Worm (Caenorhabditis elegans) whole organism, young adult: ENCODE results near the gene ZK180.7.

ENCODE experiments used
- B0336.3 ChIP-seq: fragments of 200-800 bp; sonication (Bioruptor generic); IDR thresholded peaks from 2 replicates; pipeline ENCODE4 v1.3.6; 2022; ENCODE audit warnings: missing genetic modification characterization, missing compliant biosample characterization
- C06A6.2 ChIP-seq: fragments of 200-800 bp; sonication (Bioruptor generic); conservative IDR thresholded peaks from 2 replicates; pipeline ENCODE4 v1.3.6; 2022; ENCODE audit warnings: missing genetic modification characterization, missing compliant biosample characterization
- C17E4.6 ChIP-seq: fragments of 200-800 bp; sonication (Bioruptor generic); IDR thresholded peaks from 2 replicates; pipeline ENCODE4 v1.3.6; 2022; ENCODE audit warnings: missing genetic modification reagents, missing genetic modification characterization, missing compliant biosample characterization
- D2030.7 ChIP-seq: fragments of 200-800 bp; sonication (Bioruptor generic); IDR thresholded peaks from 2 replicates; pipeline ENCODE4 v1.3.6; 2022; ENCODE audit warnings: missing genetic modification reagents, missing genetic modification characterization, missing compliant biosample characterization
- F10E7.11 ChIP-seq: sonication (generic microtip); optimal IDR thresholded peaks from 2 replicates; lab custom pipeline; 2017; ENCODE audit warnings: mild to moderate bottlenecking, missing genetic modification characterization, moderate library complexity, missing compliant biosample characterization
- F23B12.7 ChIP-seq: sonication (generic microtip); optimal IDR thresholded peaks from 2 replicates; lab custom pipeline; 2017; ENCODE audit warnings: missing genetic modification characterization, mild to moderate bottlenecking, missing compliant biosample characterization, antibody characterized with exemption, moderate library complexity; ENCODE audit not compliant: insufficient read depth
- T07F8.4 ChIP-seq: sonication (generic microtip); optimal IDR thresholded peaks from 2 replicates; lab custom pipeline; 2016; ENCODE audit warnings: mild to moderate bottlenecking, missing genetic modification characterization, moderate library complexity, missing compliant biosample characterization
- ZK185.1 ChIP-seq: sonication (generic microtip); optimal IDR thresholded peaks from 2 replicates; lab custom pipeline; 2016; ENCODE audit warnings: mild to moderate bottlenecking, missing genetic modification characterization, missing compliant biosample characterization; ENCODE audit not compliant: poor library complexity, severe bottlenecking
- ama-1 ChIP-seq, 3 experiments: fragments of 150-350 bp in 1 of 3; sonication (generic microtip) in 2 of 3; optimal IDR thresholded peaks; 2 replicates each; lab custom pipeline; 2014 to 2018; ENCODE audit warnings: missing biosample characterization in 2 of 3, missing genetic modification characterization in 2 of 3, missing genetic modification reagents in 2 of 3
- atf-7 ChIP-seq: sonication (generic microtip); optimal IDR thresholded peaks from 2 replicates; lab custom pipeline; 2017; ENCODE audit warnings: mild to moderate bottlenecking, missing genetic modification characterization, missing compliant biosample characterization
- athp-1 ChIP-seq: sonication (generic microtip); optimal IDR thresholded peaks from 2 replicates; lab custom pipeline; 2017; ENCODE audit warnings: mild to moderate bottlenecking, missing genetic modification characterization, missing compliant biosample characterization
- attf-3 ChIP-seq: fragments of 200-800 bp; sonication (Bioruptor generic); conservative IDR thresholded peaks from 2 replicates; pipeline ENCODE4 v1.3.6; 2022; ENCODE audit warnings: missing genetic modification reagents, missing genetic modification characterization, missing compliant biosample characterization
- bed-1 ChIP-seq: fragments of 200-800 bp; sonication (Bioruptor generic); IDR thresholded peaks from 2 replicates; pipeline ENCODE4 v1.3.6; 2022; ENCODE audit warnings: missing genetic modification reagents, missing genetic modification characterization, missing compliant biosample characterization
- cebp-1 ChIP-seq, 2 experiments: fragments of 200-800 bp in 1 of 2; sonication (Bioruptor generic) in 1 of 2; sonication (generic microtip) in 1 of 2; IDR thresholded peaks in 1 of 2; optimal IDR thresholded peaks in 1 of 2; 2 replicates each; pipeline versions ENCODE4 v1.3.6 to Lab custom; 2017 to 2022; ENCODE audit warnings: missing compliant biosample characterization in 2 of 2, missing genetic modification characterization in 2 of 2, mild to moderate bottlenecking in 1 of 2, missing genetic modification reagents in 1 of 2, moderate library complexity in 1 of 2
- ceh-100 ChIP-seq: fragments of 200-800 bp; sonication (Bioruptor generic); IDR thresholded peaks from 2 replicates; pipeline ENCODE4 v1.3.6; 2022; ENCODE audit warnings: missing genetic modification reagents, missing genetic modification characterization, missing compliant biosample characterization
- ceh-40 ChIP-seq: fragments of 200-800 bp; sonication (Bioruptor generic); IDR thresholded peaks from 2 replicates; pipeline ENCODE4 v1.3.6; 2022; ENCODE audit warnings: missing genetic modification characterization, missing compliant biosample characterization
- ceh-91 ChIP-seq: fragments of 200-800 bp; sonication (Bioruptor generic); IDR thresholded peaks from 2 replicates; pipeline ENCODE4 v1.3.6; 2022; ENCODE audit warnings: missing genetic modification reagents, missing genetic modification characterization, missing compliant biosample characterization
- chd-7 ChIP-seq: sonication (generic microtip); optimal IDR thresholded peaks from 2 replicates; lab custom pipeline; 2016; ENCODE audit warnings: mild to moderate bottlenecking, missing genetic modification characterization, moderate library complexity, missing compliant biosample characterization
- die-1 ChIP-seq: sonication (generic microtip); optimal IDR thresholded peaks from 2 replicates; lab custom pipeline; 2016; ENCODE audit warnings: missing genotype, mild to moderate bottlenecking, missing genetic modification characterization, missing compliant biosample characterization
- dox-1 ChIP-seq: fragments of 200-800 bp; sonication (Bioruptor generic); IDR thresholded peaks from 2 replicates; pipeline ENCODE4 v1.3.6; 2022; ENCODE audit warnings: missing genetic modification reagents, missing genetic modification characterization, missing compliant biosample characterization
- efl-1 ChIP-seq: fragments of 150-350 bp; optimal IDR thresholded peaks from 2 replicates; lab custom pipeline; 2014; ENCODE audit warnings: missing biosample characterization, missing genetic modification reagents, missing genetic modification characterization
- egl-18 ChIP-seq: fragments of 200-800 bp; sonication (Bioruptor generic); IDR thresholded peaks from 2 replicates; pipeline ENCODE4 v1.3.6; 2022; ENCODE audit warnings: missing genetic modification reagents, missing genetic modification characterization, missing compliant biosample characterization
- ekl-4 ChIP-seq: fragments of 200-800 bp; sonication (Bioruptor generic); IDR thresholded peaks from 2 replicates; pipeline ENCODE4 v1.3.6; 2022; ENCODE audit warnings: missing genetic modification reagents, missing genetic modification characterization, missing compliant biosample characterization
- hmg-1.2 ChIP-seq: fragments of 200-800 bp; sonication (Bioruptor generic); IDR thresholded peaks from 2 replicates; pipeline ENCODE4 v1.3.6; 2022; ENCODE audit warnings: missing genetic modification reagents, missing genetic modification characterization, missing compliant biosample characterization
- hmg-20 ChIP-seq: fragments of 200-800 bp; sonication (Bioruptor generic); IDR thresholded peaks from 2 replicates; pipeline ENCODE4 v1.3.6; 2022; ENCODE audit warnings: missing genetic modification reagents, missing genetic modification characterization, missing compliant biosample characterization
- lin-35 ChIP-seq, 3 experiments: fragments of 150-350 bp in 2 of 3; sonication (generic microtip) in 1 of 3; optimal IDR thresholded peaks; 2 replicates each; lab custom pipeline; 2014 to 2018; ENCODE audit warnings: missing biosample characterization in 3 of 3, missing genetic modification characterization in 3 of 3, missing genetic modification reagents in 3 of 3
- lin-54 ChIP-seq: fragments of 200-800 bp; sonication (Bioruptor generic); optimal IDR thresholded peaks from 2 replicates; lab custom pipeline; 2018; ENCODE audit warnings: mild to moderate bottlenecking, missing genetic modification characterization, missing compliant biosample characterization
- lir-1 ChIP-seq: fragments of 200-800 bp; sonication (Bioruptor generic); conservative IDR thresholded peaks from 2 replicates; pipeline ENCODE4 v1.3.6; 2022; ENCODE audit warnings: missing genetic modification reagents, missing genetic modification characterization, missing compliant biosample characterization
- madf-10 ChIP-seq: sonication (generic microtip); optimal IDR thresholded peaks from 2 replicates; lab custom pipeline; 2016; ENCODE audit warnings: mild to moderate bottlenecking, missing genetic modification characterization, missing compliant biosample characterization
- madf-3 ChIP-seq: fragments of 200-800 bp; sonication (Bioruptor generic); IDR thresholded peaks from 2 replicates; pipeline ENCODE4 v1.3.6; 2022; ENCODE audit warnings: missing genetic modification reagents, missing genetic modification characterization, missing compliant biosample characterization
- madf-6 ChIP-seq: fragments of 200-800 bp; sonication (Bioruptor generic); IDR thresholded peaks from 2 replicates; pipeline ENCODE4 v1.3.6; 2022; ENCODE audit warnings: missing genetic modification reagents, missing genetic modification characterization, missing compliant biosample characterization
- madf-8 ChIP-seq: fragments of 200-800 bp; sonication (Bioruptor generic); conservative IDR thresholded peaks from 2 replicates; pipeline ENCODE4 v1.3.6; 2022; ENCODE audit warnings: missing genetic modification reagents, missing genetic modification characterization, missing compliant biosample characterization
- mxl-1 ChIP-seq: sonication (generic microtip); optimal IDR thresholded peaks from 2 replicates; lab custom pipeline; 2016; ENCODE audit warnings: missing genetic modification characterization, missing compliant biosample characterization
- nfyb-1 ChIP-seq: fragments of 200-800 bp; sonication (Bioruptor generic); IDR thresholded peaks from 2 replicates; pipeline ENCODE4 v1.3.6; 2022; ENCODE audit warnings: missing genetic modification reagents, missing genetic modification characterization, missing compliant biosample characterization
- nhr-120 ChIP-seq: fragments of 200-800 bp; sonication (Bioruptor generic); IDR thresholded peaks from 2 replicates; pipeline ENCODE4 v1.3.6; 2022; ENCODE audit warnings: missing genetic modification characterization, missing compliant biosample characterization
- nhr-179 ChIP-seq: sonication (generic microtip); optimal IDR thresholded peaks from 2 replicates; lab custom pipeline; 2016; ENCODE audit warnings: mild to moderate bottlenecking, missing genetic modification characterization, missing compliant biosample characterization
- pbrm-1 ChIP-seq: fragments of 200-800 bp; sonication (Bioruptor generic); IDR thresholded peaks from 2 replicates; pipeline ENCODE4 v1.3.6; 2022; ENCODE audit warnings: missing genetic modification reagents, missing genetic modification characterization, missing compliant biosample characterization
- sdz-38 ChIP-seq: sonication (generic microtip); optimal IDR thresholded peaks from 2 replicates; lab custom pipeline; 2016; ENCODE audit warnings: missing genotype, missing genetic modification characterization, missing compliant biosample characterization
- snpc-4 ChIP-seq, 5 experiments: fragments of 150-350 bp in 1 of 5; sonication (generic microtip) in 4 of 5; optimal IDR thresholded peaks; 2 replicates each; lab custom pipeline; 2014 to 2018; ENCODE audit warnings: missing genetic modification characterization in 5 of 5, missing biosample characterization in 3 of 5, antibody characterized with exemption in 2 of 5, mild to moderate bottlenecking in 2 of 5, missing compliant biosample characterization in 2 of 5, missing genotype in 2 of 5, moderate library complexity in 2 of 5, missing genetic modification reagents in 1 of 5
- somi-1 ChIP-seq: fragments of 200-800 bp; sonication (Bioruptor generic); optimal IDR thresholded peaks from 2 replicates; lab custom pipeline; 2018; ENCODE audit warnings: mild to moderate bottlenecking, missing genetic modification characterization, missing compliant biosample characterization
- tbp1 ChIP-seq: fragments of 200-800 bp; sonication (Bioruptor generic); optimal IDR thresholded peaks from 2 replicates; lab custom pipeline; 2018; ENCODE audit warnings: mild to moderate bottlenecking, missing genetic modification characterization, missing compliant biosample characterization
- tlf-1 ChIP-seq: fragments of 200-800 bp; sonication (Bioruptor generic); optimal IDR thresholded peaks from 2 replicates; lab custom pipeline; 2018; ENCODE audit warnings: mild to moderate bottlenecking, missing genetic modification characterization, missing compliant biosample characterization
- unc-130 ChIP-seq: sonication (generic microtip); optimal IDR thresholded peaks from 2 replicates; lab custom pipeline; 2016; ENCODE audit warnings: missing genetic modification reagents, missing genetic modification characterization, missing compliant biosample characterization
- xnd-1 ChIP-seq: sonication (generic microtip); optimal IDR thresholded peaks from 2 replicates; lab custom pipeline; 2016; ENCODE audit warnings: missing genotype, missing genetic modification reagents, missing genetic modification characterization, missing compliant biosample characterization
- zim-3 ChIP-seq: sonication (generic microtip); optimal IDR thresholded peaks from 2 replicates; lab custom pipeline; 2017; ENCODE audit warnings: mild to moderate bottlenecking, missing genetic modification characterization, moderate library complexity, missing compliant biosample characterization
- ztf-18 ChIP-seq: sonication (generic microtip); optimal IDR thresholded peaks from 2 replicates; lab custom pipeline; 2016; ENCODE audit warnings: missing genotype, mild to moderate bottlenecking, missing genetic modification characterization, missing compliant biosample characterization
- ztf-26 ChIP-seq: sonication (generic microtip); optimal IDR thresholded peaks from 2 replicates; lab custom pipeline; 2017; ENCODE audit warnings: missing genetic modification characterization, missing compliant biosample characterization

The ZK180.7 gene

DNA sequence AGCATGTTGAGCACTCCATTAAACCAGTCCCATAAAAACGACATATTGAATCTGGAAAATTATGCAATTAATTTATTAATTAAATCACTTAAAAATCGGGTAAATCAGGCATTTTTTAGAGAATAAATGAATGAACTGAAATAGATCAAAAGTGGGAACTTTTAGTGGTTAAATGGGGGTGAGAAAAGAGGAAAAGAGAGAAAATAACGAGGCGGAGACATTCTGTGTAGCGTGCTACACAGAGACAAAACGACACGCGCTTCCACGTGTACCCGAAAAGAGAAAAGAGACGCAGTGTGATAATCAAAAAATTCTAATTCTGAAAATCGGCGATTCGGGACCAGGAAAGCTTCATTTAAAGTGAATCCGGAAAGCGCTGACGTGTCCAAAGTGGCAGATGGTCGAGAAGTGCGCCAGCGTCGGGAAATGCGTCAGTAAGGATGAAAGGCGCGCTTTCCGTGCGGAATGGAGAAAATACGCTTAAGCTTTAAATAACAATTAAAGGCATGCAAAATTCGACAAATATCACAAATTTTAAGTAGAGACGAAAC, 23.0 kb downstream of the ZK180.7 start, which contains the start of gene sar-1 (continued):
- no peak for TF ChIP-seq ceh-40
- peak; percentile 66 for TF ChIP-seq D2030.7 (GFP tag; lab: Robert Waterston, UW)
- peak; percentile 79 for TF ChIP-seq pbrm-1 (GFP tag; lab: Robert Waterston, UW)
- 0 out of 2 replicates have a peak, but pooled peaks have one; percentile 43 for TF ChIP-seq ceh-91 (GFP tag; lab: Robert Waterston, UW)
- no peak for TF ChIP-seq madf-3 (GFP tag; lab: Robert Waterston, UW)
- peak; percentile 9 for TF ChIP-seq athp-1 (tag; lab: Kevin White, UChicago)
- peak; percentile 79 for TF ChIP-seq lin-54 (GFP tag; lab: Kevin White, UChicago)
- TF ChIP-seq ceh-100, result peak; percentile 56; the same call in 1 of the 2 replicates
- TF ChIP-seq nhr-179 (tag; lab: Kevin White, UChicago), result no peak
- no peak for TF ChIP-seq egl-18 (GFP tag; lab: Robert Waterston, UW)
- no peak for TF ChIP-seq sdz-38 (tag; lab: Kevin White, UChicago)
- TF ChIP-seq efl-1, result peak; percentile 55
- peak; percentile 8 for TF ChIP-seq F23B12.7 (tag; lab: Kevin White, UChicago)
- TF ChIP-seq T07F8.4 (tag; lab: Kevin White, UChicago), result no peak
- TF ChIP-seq attf-3, result no peak
- TF ChIP-seq mxl-1 (tag; lab: Kevin White, UChicago), result no peak
- 0 out of 2 replicates have a peak, but pooled peaks have one; percentile 34 for TF ChIP-seq C06A6.2 (GFP tag; lab: Robert Waterston, UW)
- TF ChIP-seq lin-35 (GFP tag; optimal IDR thresholded peaks at IDR 0.05; lab: Kevin White, UChicago), result peak in 2 of 3 experiments; percentile 43 to 76
- TF ChIP-seq hmg-20 (GFP tag; lab: Robert Waterston, UW), result peak; percentile 67
- TF ChIP-seq C17E4.6 (GFP tag; lab: Robert Waterston, UW), result peak; percentile 33; the same call in 1 of the 2 replicates
- peak; percentile 63 for TF ChIP-seq madf-8 (GFP tag; lab: Robert Waterston, UW)
- TF ChIP-seq snpc-4 (GFP tag; optimal IDR thresholded peaks at IDR 0.05; lab: Kevin White, UChicago), result no peak
- peak in 2 of 4 experiments; percentile 65 to 70 for TF ChIP-seq snpc-4 (tag; optimal IDR thresholded peaks at IDR 0.05; lab: Kevin White, UChicago)
- peak; percentile 68 for TF ChIP-seq ekl-4 (GFP tag; lab: Robert Waterston, UW)
- no peak for TF ChIP-seq bed-1 (GFP tag; lab: Robert Waterston, UW)
- no peak for TF ChIP-seq nhr-120 (GFP tag; lab: Robert Waterston, UW)
- TF ChIP-seq nfyb-1, result peak; percentile 65
- peak; percentile 75 for TF ChIP-seq madf-6 (GFP tag; lab: Robert Waterston, UW)
- TF ChIP-seq cebp-1 (GFP tag; IDR thresholded peaks at IDR 0.05; lab: Robert Waterston, UW), result no peak
- peak; percentile 71 for TF ChIP-seq cebp-1 (tag; optimal IDR thresholded peaks at IDR 0.05; lab: Kevin White, UChicago)
- no peak for TF ChIP-seq ZK185.1 (tag; lab: Kevin White, UChicago)
- peak; percentile 85 for TF ChIP-seq dox-1 (GFP tag; lab: Robert Waterston, UW)
- TF ChIP-seq tbp1 (GFP tag; lab: Kevin White, UChicago), result peak; percentile 59
- TF ChIP-seq die-1, result no peak
- TF ChIP-seq B0336.3 (GFP tag; lab: Robert Waterston, UW), result peak; percentile 74
- peak; percentile 24 for TF ChIP-seq madf-10 (tag; lab: Kevin White, UChicago)
- no peak for TF ChIP-seq zim-3 (tag; lab: Kevin White, UChicago)
- TF ChIP-seq atf-7 (tag; lab: Kevin White, UChicago), result peak; percentile 21
- no peak for TF ChIP-seq unc-130 (GFP tag; lab: Kevin White, UChicago)
- no peak for TF ChIP-seq ama-1 (optimal IDR thresholded peaks at IDR 0.05; lab: Kevin White, UChicago)
- no peak for TF ChIP-seq ama-1 (GFP tag; optimal IDR thresholded peaks at IDR 0.05; lab: Kevin White, UChicago)
- TF ChIP-seq ztf-18 (tag; lab: Kevin White, UChicago), result peak; percentile 97
- no peak for TF ChIP-seq F10E7.11 (tag; lab: Kevin White, UChicago)
- peak; percentile 64; the same call in 1 of the 2 replicates for TF ChIP-seq lir-1 (GFP tag; lab: Robert Waterston, UW)
- TF ChIP-seq chd-7 (tag; lab: Kevin White, UChicago), result peak; percentile 68
- peak; percentile 53 for TF ChIP-seq hmg-1.2 (GFP tag; lab: Robert Waterston, UW)
- TF ChIP-seq xnd-1 (tag; lab: Kevin White, UChicago), result peak; percentile 58
- TF ChIP-seq tlf-1 (GFP tag; lab: Kevin White, UChicago), result peak; percentile 81
- peak; percentile 51 for TF ChIP-seq ztf-26 (tag; lab: Kevin White, UChicago)
- TF ChIP-seq somi-1 (GFP tag; lab: Kevin White, UChicago), result no peak
